Fruit fly (Drosophila melanogaster) whole organism, embryonic: ENCODE results near the gene CG46523.

ENCODE experiments used
- B-H1 ChIP-seq: fragments of 200-800 bp; sonication (Bioruptor generic); IDR thresholded peaks from 3 replicates; pipeline ENCODE4 v1.3.6; 2022; ENCODE audit warnings: missing biosample characterization, missing genetic modification characterization
- Blimp-1 ChIP-seq: fragments of 200-800 bp; sonication (Bioruptor generic); optimal IDR thresholded peaks from 3 replicates; lab custom pipeline; 2018; ENCODE audit warnings: missing biosample characterization, missing genetic modification characterization, mild to moderate bottlenecking, moderate library complexity, missing genetic modification reagents
- CG10267 ChIP-seq: fragments of 200-800 bp; sonication (Bioruptor generic); optimal IDR thresholded peaks from 2 replicates; lab custom pipeline; 2018; ENCODE audit warnings: missing biosample characterization, mild to moderate bottlenecking, missing genetic modification characterization, moderate library complexity
- CG11504 ChIP-seq: fragments of 200-800 bp; sonication (Bioruptor generic); optimal IDR thresholded peaks from 3 replicates; lab custom pipeline; 2019; ENCODE audit warnings: missing biosample characterization, mild to moderate bottlenecking, missing genetic modification characterization, moderate library complexity
- CG12071 ChIP-seq: fragments of 200-800 bp; sonication (Bioruptor generic); optimal IDR thresholded peaks from 3 replicates; lab custom pipeline; 2018; ENCODE audit warnings: missing biosample characterization, mild to moderate bottlenecking, missing genetic modification characterization
- CG1233 ChIP-seq: fragments of 200-800 bp; sonication (Bioruptor generic); optimal IDR thresholded peaks from 4 replicates; lab custom pipeline; 2018; ENCODE audit warnings: missing biosample characterization, mild to moderate bottlenecking, missing genetic modification characterization
- CG12744 ChIP-seq: fragments of 200-800 bp; sonication (Bioruptor generic); optimal IDR thresholded peaks from 2 replicates; lab custom pipeline; 2016; ENCODE audit warnings: missing biosample characterization, missing genetic modification characterization
- CG14014 ChIP-seq: fragments of 200-800 bp; sonication (Bioruptor generic); IDR thresholded peaks from 2 replicates; pipeline ENCODE4 v1.3.6; 2022; ENCODE audit warnings: missing biosample characterization, missing genetic modification characterization
- CG14667 ChIP-seq: fragments of 200-800 bp; sonication (Bioruptor generic); IDR thresholded peaks from 2 replicates; pipeline ENCODE4 v1.3.6; 2022; ENCODE audit warnings: missing biosample characterization, missing genetic modification characterization
- CG15073 ChIP-seq: fragments of 200-800 bp; sonication (Bioruptor generic); optimal IDR thresholded peaks from 2 replicates; lab custom pipeline; 2016; ENCODE audit warnings: missing biosample characterization, missing genetic modification characterization
- CG17912 ChIP-seq: fragments of 200-800 bp; sonication (Bioruptor generic); optimal IDR thresholded peaks from 2 replicates; lab custom pipeline; 2018; ENCODE audit warnings: missing biosample characterization, mild to moderate bottlenecking, missing genetic modification characterization
- CG2712 ChIP-seq: fragments of 200-800 bp; optimal IDR thresholded peaks from 3 replicates; lab custom pipeline; 2019; ENCODE audit warnings: missing biosample characterization, mild to moderate bottlenecking, missing genetic modification characterization, moderate library complexity
- CG2889 ChIP-seq: fragments of 200-800 bp; sonication (Bioruptor generic); IDR thresholded peaks from 3 replicates; pipeline ENCODE4 v1.3.6; 2022; ENCODE audit warnings: missing biosample characterization, missing genetic modification characterization
- CG34422 ChIP-seq: fragments of 200-800 bp; sonication (Bioruptor generic); IDR thresholded peaks from 3 replicates; pipeline ENCODE4 v1.3.6; 2022; ENCODE audit warnings: missing biosample characterization, missing genetic modification characterization
- CG3726 ChIP-seq: fragments of 200-800 bp; sonication (Bioruptor generic); IDR thresholded peaks from 3 replicates; pipeline ENCODE4, ENCODE4 v1.3.6; 2022; ENCODE audit warnings: missing biosample characterization, missing genetic modification characterization
- CG4707 ChIP-seq: fragments of 200-800 bp; sonication (Bioruptor generic); optimal IDR thresholded peaks from 2 replicates; lab custom pipeline; 2018; ENCODE audit warnings: missing biosample characterization, mild to moderate bottlenecking, missing genetic modification characterization, moderate library complexity
- CG7357 ChIP-seq: fragments of 200-800 bp; sonication (Bioruptor generic); IDR thresholded peaks from 3 replicates; pipeline ENCODE4 v1.3.6; 2022; ENCODE audit warnings: missing biosample characterization, missing genetic modification characterization
- Camta ChIP-seq: fragments of 200-800 bp; sonication (Bioruptor generic); optimal IDR thresholded peaks from 2 replicates; lab custom pipeline; 2016; ENCODE audit warnings: missing biosample characterization, missing genetic modification characterization
- Doc3 ChIP-seq: fragments of 200-800 bp; sonication (Bioruptor generic); IDR thresholded peaks from 3 replicates; pipeline ENCODE4 v1.3.6; 2022; ENCODE audit warnings: missing biosample characterization, missing genetic modification characterization; ENCODE audit not compliant: partially characterized antibody
- Ets65A ChIP-seq: fragments of 200-800 bp; sonication (Bioruptor generic); peaks from one replicate; lab custom pipeline; 2016; ENCODE audit warnings: missing biosample characterization, missing genetic modification characterization
- Ets97D ChIP-seq: fragments of 200-800 bp; sonication (Bioruptor generic); optimal IDR thresholded peaks from 3 replicates; lab custom pipeline; 2016; ENCODE audit warnings: missing biosample characterization, missing genetic modification characterization
- Lhr ChIP-seq: fragments of 200-800 bp; sonication (Bioruptor generic); optimal IDR thresholded peaks from 3 replicates; lab custom pipeline; 2017; ENCODE audit warnings: mild to moderate bottlenecking, missing biosample characterization, missing genetic modification reagents, missing genetic modification characterization
- Mad ChIP-seq: fragments of 200-800 bp; sonication (Bioruptor generic); optimal IDR thresholded peaks from 2 replicates; lab custom pipeline; 2016; ENCODE audit warnings: missing biosample characterization, missing genetic modification characterization
- Mes4 ChIP-seq: fragments of 200-800 bp; sonication (Bioruptor generic); optimal IDR thresholded peaks from 2 replicates; lab custom pipeline; 2016; ENCODE audit warnings: missing biosample characterization, missing genetic modification characterization
- Myb ChIP-seq: fragments of 200-800 bp; sonication (Bioruptor generic); optimal IDR thresholded peaks from 2 replicates; lab custom pipeline; 2016; ENCODE audit warnings: missing biosample characterization, missing genetic modification characterization
- Pdp1 ChIP-seq, 2 experiments: fragments of 200-800 bp; sonication (Bioruptor generic); optimal IDR thresholded peaks; 3 replicates each; lab custom pipeline; 2016; ENCODE audit warnings: missing biosample characterization in 2 of 2, missing genetic modification characterization in 2 of 2, mild to moderate bottlenecking in 1 of 2, moderate library complexity in 1 of 2
- Rfx ChIP-seq: fragments of 200-800 bp; sonication (Bioruptor generic); IDR thresholded peaks from 2 replicates; pipeline ENCODE4 v1.3.6; 2022; ENCODE audit warnings: missing biosample characterization, missing genetic modification characterization
- Rx ChIP-seq: fragments of 200-800 bp; sonication (Bioruptor generic); IDR thresholded peaks from 2 replicates; pipeline ENCODE4 v1.3.6; 2022; ENCODE audit warnings: missing biosample characterization, missing genetic modification characterization
- Tbp ChIP-seq: fragments of >200 bp; optimal IDR thresholded peaks from 2 replicates; lab custom pipeline; 2018; ENCODE audit warnings: missing biosample characterization, missing genetic modification characterization
- Vsx1 ChIP-seq: fragments of 200-800 bp; sonication (Bioruptor generic); optimal IDR thresholded peaks from 2 replicates; lab custom pipeline; 2017; ENCODE audit warnings: missing biosample characterization, mild to moderate bottlenecking, missing genetic modification characterization, missing genetic modification reagents
- YL-1 ChIP-seq: fragments of 200-800 bp; sonication (Bioruptor generic); optimal IDR thresholded peaks from 3 replicates; lab custom pipeline; 2017; ENCODE audit warnings: missing biosample characterization, mild to moderate bottlenecking, missing genetic modification characterization
- aop ChIP-seq: fragments of 200-800 bp; sonication (Bioruptor generic); IDR thresholded peaks from 2 replicates; pipeline ENCODE4 v1.3.6; 2022; ENCODE audit warnings: missing biosample characterization, missing genetic modification characterization
- chm ChIP-seq: fragments of 200-800 bp; sonication (Bioruptor generic); IDR thresholded peaks from 2 replicates; pipeline ENCODE4 v1.3.6; 2022; ENCODE audit warnings: missing biosample characterization, missing genetic modification characterization
- esg ChIP-seq: fragments of 200-800 bp; sonication (Bioruptor generic); conservative IDR thresholded peaks from 2 replicates; pipeline ENCODE4 v1.3.6; 2022; ENCODE audit warnings: missing biosample characterization, missing genetic modification characterization
- fd96Cb ChIP-seq: fragments of 200-800 bp; sonication (Bioruptor generic); optimal IDR thresholded peaks from 2 replicates; lab custom pipeline; 2018; ENCODE audit warnings: missing biosample characterization, mild to moderate bottlenecking, missing genetic modification characterization, moderate library complexity
- grau ChIP-seq: fragments of 200-800 bp; optimal IDR thresholded peaks from 3 replicates; lab custom pipeline; 2019; ENCODE audit warnings: missing biosample characterization, mild to moderate bottlenecking, missing genetic modification characterization, moderate library complexity
- klu ChIP-seq: fragments of 200-800 bp; sonication (Bioruptor generic); IDR thresholded peaks from 2 replicates; pipeline ENCODE4 v1.3.6; 2022; ENCODE audit warnings: missing biosample characterization, missing genetic modification characterization
- maf-S ChIP-seq: fragments of 200-800 bp; sonication (Bioruptor generic); optimal IDR thresholded peaks from 2 replicates; lab custom pipeline; 2016; ENCODE audit warnings: missing biosample characterization, missing genetic modification characterization
- nau ChIP-seq: fragments of 200-800 bp; sonication (Bioruptor generic); optimal IDR thresholded peaks from 3 replicates; lab custom pipeline; 2017; ENCODE audit warnings: missing biosample characterization, mild to moderate bottlenecking, missing genetic modification characterization, missing genetic modification reagents
- oc ChIP-seq: fragments of 200-800 bp; sonication (Bioruptor generic); optimal IDR thresholded peaks from 2 replicates; lab custom pipeline; 2018; ENCODE audit warnings: missing biosample characterization, mild to moderate bottlenecking, missing genetic modification characterization, moderate library complexity
- pan ChIP-seq, 4 experiments: fragments of >200 bp in 3 of 4; fragments of 200-800 bp in 1 of 4; sonication (Bioruptor generic) in 1 of 4; optimal IDR thresholded peaks in 3 of 4; IDR thresholded peaks in 1 of 4; 2 replicates each; pipeline versions ENCODE4 v1.3.6 to Lab custom; 2017 to 2022; ENCODE audit warnings: missing biosample characterization in 2 of 4, missing genetic modification characterization in 2 of 4, mixed read lengths in 1 of 4
- pfk ChIP-seq: fragments of 200-800 bp; sonication (Bioruptor generic); optimal IDR thresholded peaks from 2 replicates; lab custom pipeline; 2018; ENCODE audit warnings: missing biosample characterization, mild to moderate bottlenecking, missing genetic modification characterization, moderate library complexity
- pzg ChIP-seq: fragments of 200-800 bp; sonication (Bioruptor generic); optimal IDR thresholded peaks from 3 replicates; lab custom pipeline; 2018; ENCODE audit warnings: missing biosample characterization, mild to moderate bottlenecking, missing genetic modification characterization, moderate library complexity
- scrt ChIP-seq: fragments of 200-800 bp; sonication (Bioruptor generic); optimal IDR thresholded peaks from 2 replicates; lab custom pipeline; 2018; ENCODE audit warnings: missing biosample characterization, mild to moderate bottlenecking, missing genetic modification characterization, moderate library complexity
- sens-2 ChIP-seq: fragments of 200-800 bp; sonication (Bioruptor generic); IDR thresholded peaks from 2 replicates; pipeline ENCODE4 v1.3.6; 2022; ENCODE audit warnings: missing biosample characterization, missing genetic modification characterization
- sob ChIP-seq: fragments of 200-800 bp; sonication (Bioruptor generic); IDR thresholded peaks from 2 replicates; pipeline ENCODE4 v1.3.6; 2022; ENCODE audit warnings: missing biosample characterization, missing genetic modification characterization
- sqz ChIP-seq: fragments of 200-800 bp; sonication (Bioruptor generic); optimal IDR thresholded peaks from 3 replicates; lab custom pipeline; 2018; ENCODE audit warnings: missing biosample characterization, mild to moderate bottlenecking, missing genetic modification characterization
- tin ChIP-seq: fragments of 200-800 bp; sonication (Bioruptor generic); optimal IDR thresholded peaks from 3 replicates; lab custom pipeline; 2016; ENCODE audit warnings: missing biosample characterization, missing genetic modification characterization
- tna ChIP-seq: fragments of 200-800 bp; sonication (Bioruptor generic); IDR thresholded peaks from 2 replicates; pipeline ENCODE4 v1.3.6; 2022; ENCODE audit warnings: missing biosample characterization, missing genetic modification characterization; ENCODE audit not compliant: partially characterized antibody
- yki ChIP-seq: fragments of >200 bp; optimal IDR thresholded peaks from 3 replicates; lab custom pipeline; 2018

CG46523 gene

dm6 chr3L:1886125-1886544 is 52.8 kb downstream of the CG46523 start (continued):
- no peak for TF ChIP-seq Vsx1 (GFP tag; lab: Kevin White, UChicago)
- peak; percentile 64 for TF ChIP-seq Lhr (GFP tag; lab: Kevin White, UChicago)
- TF ChIP-seq CG17912 (GFP tag; lab: Kevin White, UChicago), result peak; percentile 53
- peak; percentile 77 for TF ChIP-seq oc (tag; lab: Kevin White, UChicago)
- TF ChIP-seq nau (GFP tag; lab: Kevin White, UChicago), result peak; percentile 28
- peak; percentile 73 for TF ChIP-seq B-H1 (GFP tag; lab: Robert Waterston, UW)
- peak; percentile 74 for TF ChIP-seq grau (tag; lab: Kevin White, UChicago)
- peak; percentile 76 for TF ChIP-seq CG10267 (tag; lab: Kevin White, UChicago)
- TF ChIP-seq CG2712, result peak; percentile 91
- TF ChIP-seq klu (GFP tag; lab: Robert Waterston, UW), result peak; percentile 46
- TF ChIP-seq Rfx (GFP tag; lab: Robert Waterston, UW), result peak; percentile 51; the same call in 1 of the 2 replicates
- TF ChIP-seq esg (GFP tag; lab: Robert Waterston, UW), result peak; percentile 82
- TF ChIP-seq aop (GFP tag; lab: Robert Waterston, UW), result peak; percentile 63
- peak; percentile 41 for TF ChIP-seq maf-S (GFP tag; lab: Kevin White, UChicago)
- peak; percentile 86 for TF ChIP-seq tin
- peak; percentile 83 for TF ChIP-seq Blimp-1 (GFP tag; lab: Kevin White, UChicago)
- TF ChIP-seq yki (lab: Kevin White, UChicago), result no peak
- TF ChIP-seq sqz (GFP tag; lab: Kevin White, UChicago), result peak; percentile 69
- peak; percentile 73; the same call in 1 of the 2 replicates for TF ChIP-seq sob
- peak; percentile 76 for TF ChIP-seq CG12071 (GFP tag; lab: Kevin White, UChicago)
- TF ChIP-seq scrt (GFP tag; lab: Kevin White, UChicago), result peak; percentile 48
- peak; percentile 38 for TF ChIP-seq Ets97D
- TF ChIP-seq CG14014 (GFP tag; lab: Robert Waterston, UW), result peak; percentile 62; the same call in 1 of the 2 replicates
- TF ChIP-seq CG1233 (GFP tag; lab: Kevin White, UChicago), result peak; percentile 80
- peak; percentile 80 to 81 for TF ChIP-seq Pdp1 (GFP tag; optimal IDR thresholded peaks at IDR 0.05; lab: Kevin White, UChicago)
- TF ChIP-seq fd96Cb, result peak; percentile 90
- no peak for TF ChIP-seq CG15073 (GFP tag; lab: Kevin White, UChicago)
- peak; percentile 83 for TF ChIP-seq CG34422
- TF ChIP-seq CG14667, result peak; percentile 75
- TF ChIP-seq CG11504 (tag; lab: Kevin White, UChicago), result peak; percentile 91
- no peak for TF ChIP-seq YL-1 (GFP tag; lab: Kevin White, UChicago)
- TF ChIP-seq Ets65A, result peak; percentile 98
- no peak for TF ChIP-seq tna
- peak; percentile 83 for TF ChIP-seq Rx (GFP tag; lab: Robert Waterston, UW)
- TF ChIP-seq CG2889 (GFP tag; lab: Robert Waterston, UW), result peak; percentile 67; the same call in 2 of the 3 replicates
- TF ChIP-seq Myb, result peak; percentile 47
- peak; percentile 78 for TF ChIP-seq Mes4
- no peak for TF ChIP-seq pzg (GFP tag; lab: Kevin White, UChicago)
- TF ChIP-seq Mad (GFP tag; lab: Kevin White, UChicago), result peak; percentile 67
- TF ChIP-seq Camta, result peak; percentile 73
- peak; percentile 82 for TF ChIP-seq chm (GFP tag; lab: Robert Waterston, UW)
- TF ChIP-seq pfk (GFP tag; lab: Kevin White, UChicago), result no peak
- TF ChIP-seq sens-2 (GFP tag; lab: Robert Waterston, UW), result peak; percentile 95
- TF ChIP-seq CG7357 (GFP tag; lab: Robert Waterston, UW), result peak; percentile 51; the same call in 1 of the 3 replicates
- TF ChIP-seq CG12744 (GFP tag; lab: Kevin White, UChicago), result peak; percentile 78
- TF ChIP-seq CG3726 (GFP tag; lab: Robert Waterston, UW), result peak; percentile 77; the same call in 2 of the 3 replicates
- no peak for TF ChIP-seq pan (optimal IDR thresholded peaks at IDR 0.05; lab: Kevin White, UChicago)
- peak in 1 of 2 experiments; percentile 82 for TF ChIP-seq pan (GFP tag; optimal IDR thresholded peaks at IDR 0.05 in 1 of 2, IDR thresholded peaks at IDR 0.05 in 1 of 2)
- peak; percentile 72 for TF ChIP-seq CG4707 (GFP tag; lab: Kevin White, UChicago)
- TF ChIP-seq Doc3, result no peak
- no peak for TF ChIP-seq Tbp
